Fruit fly (Drosophila melanogaster): ENCODE measurements around the gene D19A.

D19A gene

DNA sequence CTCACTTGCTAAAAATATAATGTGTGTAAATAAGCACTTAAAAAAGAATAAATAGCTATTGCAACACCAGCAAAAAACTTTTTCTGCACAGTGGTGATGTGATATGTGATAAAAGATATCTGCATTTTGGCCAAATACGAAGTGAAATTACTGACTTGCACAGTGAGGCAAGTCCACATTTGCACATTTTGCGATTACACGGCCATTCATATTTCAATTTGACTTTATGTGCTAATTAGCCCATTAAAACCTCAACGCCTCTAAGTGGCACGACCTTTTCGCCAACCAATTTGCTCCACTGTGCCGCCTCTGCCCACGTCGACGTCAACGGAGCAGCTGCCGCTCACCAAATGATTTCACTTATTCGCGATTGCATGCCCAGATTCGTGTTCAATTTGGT is 31.3 kb upstream of the D19A start, which contains the start of gene CG33946 (continued):
- TF ChIP-seq svp (GFP tag): peak; percentile 87
- TF ChIP-seq CG3919 (GFP tag; optimal IDR thresholded peaks at IDR 0.05): peak; percentile 76
- peak; percentile 83 for TF ChIP-seq eg (GFP tag; IDR thresholded peaks at IDR 0.05)
- TF ChIP-seq CG11902 (GFP tag; optimal IDR thresholded peaks at IDR 0.05): peak; percentile 61
- peak; percentile 71 for TF ChIP-seq CG11294 (GFP tag; IDR thresholded peaks at IDR 0.05)
- TF ChIP-seq fd59A (GFP tag; optimal IDR thresholded peaks at IDR 0.05): no peak
- peak; percentile 40 for TF ChIP-seq CG4318 (GFP tag; optimal IDR thresholded peaks at IDR 0.05)
- TF ChIP-seq ss (GFP tag; optimal IDR thresholded peaks at IDR 0.05): no peak
- TF ChIP-seq esn (GFP tag; optimal IDR thresholded peaks at IDR 0.05): peak; percentile 74
- peak; percentile 1 for TF ChIP-seq CG10669 (GFP tag; optimal IDR thresholded peaks at IDR 0.05)
- TF ChIP-seq dac (GFP tag; optimal IDR thresholded peaks at IDR 0.05): no peak
- peak; percentile 10 for TF ChIP-seq Ets96B (tag; optimal IDR thresholded peaks at IDR 0.05)
- no peak for TF ChIP-seq CG16779 (tag; optimal IDR thresholded peaks at IDR 0.05)
- TF ChIP-seq achi (GFP tag; optimal IDR thresholded peaks at IDR 0.05): peak; percentile 53
- no peak for TF ChIP-seq fkh (GFP tag; optimal IDR thresholded peaks at IDR 0.05)
- TF ChIP-seq Sox15 (GFP tag; optimal IDR thresholded peaks at IDR 0.05): peak; percentile 57
- TF ChIP-seq CG9139 (GFP tag; optimal IDR thresholded peaks at IDR 0.05): no peak
- TF ChIP-seq CG6163 (GFP tag; IDR thresholded peaks at IDR 0.05): peak; percentile 82
- peak; percentile 3 for TF ChIP-seq CG3032 (tag; optimal IDR thresholded peaks at IDR 0.05)
- TF ChIP-seq OdsH (GFP tag; optimal IDR thresholded peaks at IDR 0.05): peak; percentile 57
- no peak for TF ChIP-seq CG6854 (GFP tag; optimal IDR thresholded peaks at IDR 0.05)
- peak; percentile 57 for TF ChIP-seq CG11762 (GFP tag; optimal IDR thresholded peaks at IDR 0.05; ENCODE audit: insufficient read depth)
- peak; percentile 86 for TF ChIP-seq CG31627 (GFP tag; optimal IDR thresholded peaks at IDR 0.05)
- peak; percentile 53 for TF ChIP-seq Sox102F (GFP tag; optimal IDR thresholded peaks at IDR 0.05)
- TF ChIP-seq Hr39 (GFP tag; optimal IDR thresholded peaks at IDR 0.05): peak; percentile 85
- peak; percentile 53 for TF ChIP-seq pdm3 (GFP tag; optimal IDR thresholded peaks at IDR 0.05)
- TF ChIP-seq cyc (GFP tag; optimal IDR thresholded peaks at IDR 0.05): peak; percentile 82
- peak; percentile 59 for TF ChIP-seq Gug (GFP tag; IDR thresholded peaks at IDR 0.05)
- peak; percentile 59 for TF ChIP-seq Eip78C (GFP tag)
- no peak for TF ChIP-seq Hr38 (GFP tag; optimal IDR thresholded peaks at IDR 0.05)
- peak; percentile 44 for TF ChIP-seq Blimp-1 (GFP tag; optimal IDR thresholded peaks at IDR 0.05)
- peak; percentile 75 for TF ChIP-seq topi (GFP tag; optimal IDR thresholded peaks at IDR 0.05)
- peak; percentile 74 for TF ChIP-seq Smox (GFP tag; optimal IDR thresholded peaks at IDR 0.05)
- TF ChIP-seq CG8119 (GFP tag; IDR thresholded peaks at IDR 0.05): peak; percentile 51; the same call in 1 of the 3 replicates
- TF ChIP-seq fd85E (GFP tag; optimal IDR thresholded peaks at IDR 0.05): no peak
- TF ChIP-seq CG8632 (GFP tag; optimal IDR thresholded peaks at IDR 0.05): peak; percentile 37
- TF ChIP-seq CG1621 (tag; optimal IDR thresholded peaks at IDR 0.05): no peak
- TF ChIP-seq CG7368 (GFP tag; optimal IDR thresholded peaks at IDR 0.05): peak; percentile 39
- TF ChIP-seq salr (GFP tag; optimal IDR thresholded peaks at IDR 0.05): peak in 1 of 2 experiments; percentile 48
- TF ChIP-seq vri (GFP tag; optimal IDR thresholded peaks at IDR 0.05): peak; percentile 35
- no peak for TF ChIP-seq Eip93F (GFP tag; optimal IDR thresholded peaks at IDR 0.05)

DNA sequence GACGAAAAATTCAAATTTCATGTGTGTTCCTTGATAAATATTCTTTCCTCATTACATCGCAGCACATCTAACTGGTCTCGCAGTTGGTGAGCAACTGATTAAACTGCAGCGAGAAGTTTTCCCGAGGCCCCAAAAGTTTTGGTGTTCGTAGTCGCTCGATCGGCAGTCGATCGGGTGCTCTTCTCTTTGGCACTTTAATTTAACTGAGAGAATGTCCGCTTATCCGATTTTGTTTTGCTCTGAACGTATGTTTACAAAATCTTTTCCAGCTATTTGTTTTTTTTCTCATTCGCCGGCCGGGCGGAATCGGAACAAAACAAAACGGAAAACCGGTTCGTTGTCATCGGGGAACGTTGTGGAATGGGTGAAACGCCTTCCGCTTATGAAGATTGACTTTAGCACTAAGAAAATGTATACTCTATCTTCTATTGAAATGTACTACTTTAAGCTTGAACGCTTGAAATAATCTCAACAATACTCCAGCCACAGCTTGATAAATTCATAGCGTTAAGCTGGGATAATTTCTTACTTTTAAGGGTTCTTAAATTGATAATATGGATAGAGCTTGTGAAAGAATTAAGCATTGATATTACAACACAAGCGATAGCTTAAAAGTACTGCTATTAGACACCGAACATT is 29.7 kb upstream of the D19A start:
- TF ChIP-seq Sox15 (GFP tag; optimal IDR thresholded peaks at IDR 0.05): no peak
- TF ChIP-seq OdsH (GFP tag; optimal IDR thresholded peaks at IDR 0.05): no peak
- TF ChIP-seq Eip75B (GFP tag; optimal IDR thresholded peaks at IDR 0.05): peak; percentile 22
- no peak for TF ChIP-seq CG3032 (tag; optimal IDR thresholded peaks at IDR 0.05)
- no peak for TF ChIP-seq CG32006 (GFP tag; optimal IDR thresholded peaks at IDR 0.05)
- TF ChIP-seq Gug (GFP tag; IDR thresholded peaks at IDR 0.05): no peak
- no peak for TF ChIP-seq CG8632 (GFP tag; optimal IDR thresholded peaks at IDR 0.05)
- TF ChIP-seq lz (GFP tag; optimal IDR thresholded peaks at IDR 0.05): no peak
- TF ChIP-seq cyc (GFP tag; optimal IDR thresholded peaks at IDR 0.05): no peak
- TF ChIP-seq Lpt (GFP tag; optimal IDR thresholded peaks at IDR 0.05): no peak
- TF ChIP-seq CG6163 (GFP tag; IDR thresholded peaks at IDR 0.05): peak; percentile 71; the same call in 2 of the 3 replicates
- TF ChIP-seq CG6792 (GFP tag; optimal IDR thresholded peaks at IDR 0.05): no peak
- TF ChIP-seq CG16779 (tag; optimal IDR thresholded peaks at IDR 0.05): peak; percentile 46
- TF ChIP-seq Hr38 (GFP tag; optimal IDR thresholded peaks at IDR 0.05): no peak
- TF ChIP-seq Hr4 (GFP tag; optimal IDR thresholded peaks at IDR 0.05): no peak
- TF ChIP-seq spab (GFP tag; optimal IDR thresholded peaks at IDR 0.05): peak; percentile 18
- TF ChIP-seq salr (GFP tag; optimal IDR thresholded peaks at IDR 0.05): no peak
- TF ChIP-seq Ets96B (tag; optimal IDR thresholded peaks at IDR 0.05): peak; percentile 21
- no peak for TF ChIP-seq pdm3 (GFP tag; optimal IDR thresholded peaks at IDR 0.05)
- TF ChIP-seq Blimp-1 (GFP tag; optimal IDR thresholded peaks at IDR 0.05): no peak
- no peak for TF ChIP-seq CG11902 (GFP tag; optimal IDR thresholded peaks at IDR 0.05)
- TF ChIP-seq CG15336 (GFP tag; IDR thresholded peaks at IDR 0.05): peak; percentile 66; the same call in 1 of the 2 replicates
- peak; percentile 61 for TF ChIP-seq CG1621 (tag; optimal IDR thresholded peaks at IDR 0.05)
- TF ChIP-seq fd59A (GFP tag; optimal IDR thresholded peaks at IDR 0.05): no peak

Data from whole organism, prepupa.